Worm (Caenorhabditis elegans) whole organism, L3 larva: Measurements from ENCODE around the gene irld-64.

Experiments
- R02D3.7 ChIP-seq: fragments of 150-350 bp; optimal IDR thresholded peaks from 2 replicates; lab custom pipeline; 2014; ENCODE audit warnings: missing biosample characterization, missing genetic modification characterization
- aly-2 ChIP-seq: fragments of 150-350 bp; optimal IDR thresholded peaks from 2 replicates; lab custom pipeline; 2014; ENCODE audit warnings: missing biosample characterization, missing genetic modification characterization
- ama-1 ChIP-seq: fragments of 150-350 bp; optimal IDR thresholded peaks from 2 replicates; lab custom pipeline; 2018
- ceh-16 ChIP-seq: sonication (generic microtip); optimal IDR thresholded peaks from 2 replicates; lab custom pipeline; 2017; ENCODE audit warnings: missing biosample characterization, missing genetic modification characterization
- ceh-28 ChIP-seq: fragments of 150-350 bp; optimal IDR thresholded peaks from 2 replicates; lab custom pipeline; 2014; ENCODE audit warnings: missing biosample characterization, missing genetic modification reagents, missing genetic modification characterization
- ceh-82 ChIP-seq: fragments of 150-350 bp; optimal IDR thresholded peaks from 2 replicates; lab custom pipeline; 2014; ENCODE audit warnings: missing biosample characterization, missing genetic modification characterization
- ceh-9 ChIP-seq: sonication (generic microtip); optimal IDR thresholded peaks from 2 replicates; lab custom pipeline; 2018; ENCODE audit warnings: missing biosample characterization, missing genetic modification characterization
- daf-12 ChIP-seq: fragments of 150-350 bp; optimal IDR thresholded peaks from 2 replicates; lab custom pipeline; 2014; ENCODE audit warnings: missing biosample characterization, missing genetic modification reagents, missing genetic modification characterization
- egl-5 ChIP-seq: fragments of 150-350 bp; optimal IDR thresholded peaks from 2 replicates; lab custom pipeline; 2017; ENCODE audit warnings: missing biosample characterization, missing genetic modification reagents, missing genetic modification characterization, inconsistent platforms
- elt-1 ChIP-seq: fragments of 150-350 bp; optimal IDR thresholded peaks from 2 replicates; lab custom pipeline; 2014; ENCODE audit warnings: missing biosample characterization, missing genetic modification characterization
- eor-1 ChIP-seq, 2 experiments: fragments of 150-350 bp; optimal IDR thresholded peaks; 2 replicates each; lab custom pipeline; 2014 to 2018; ENCODE audit warnings: missing biosample characterization in 2 of 2, missing genetic modification characterization in 2 of 2
- fos-1 ChIP-seq: fragments of 150-350 bp; optimal IDR thresholded peaks from 2 replicates; lab custom pipeline; 2014; ENCODE audit warnings: missing biosample characterization, missing genetic modification characterization
- hmg-11 ChIP-seq: sonication (generic microtip); optimal IDR thresholded peaks from 2 replicates; lab custom pipeline; 2016; ENCODE audit warnings: missing genetic modification characterization, missing compliant biosample characterization
- jun-1 ChIP-seq: fragments of 150-350 bp; optimal IDR thresholded peaks from 2 replicates; lab custom pipeline; 2014; ENCODE audit warnings: missing biosample characterization, missing genetic modification reagents, missing genetic modification characterization
- lin-39 ChIP-seq: fragments of 150-350 bp; optimal IDR thresholded peaks from 2 replicates; lab custom pipeline; 2018; ENCODE audit warnings: missing biosample characterization, missing genetic modification reagents, missing genetic modification characterization
- lsy-12 ChIP-seq: sonication (generic microtip); optimal IDR thresholded peaks from 2 replicates; lab custom pipeline; 2016; ENCODE audit warnings: mild to moderate bottlenecking, missing genetic modification characterization, missing compliant biosample characterization
- mml-1 ChIP-seq: fragments of 150-350 bp; sonication (generic microtip); optimal IDR thresholded peaks from 3 replicates; lab custom pipeline; 2014; ENCODE audit warnings: missing biosample characterization, missing genetic modification characterization
- nfya-1 ChIP-seq: sonication (generic microtip); optimal IDR thresholded peaks from 2 replicates; lab custom pipeline; 2017; ENCODE audit warnings: missing genetic modification characterization, mild to moderate bottlenecking, missing compliant biosample characterization, antibody characterized with exemption, moderate library complexity; ENCODE audit not compliant: insufficient read depth
- nhr-11 ChIP-seq: fragments of 150-350 bp; optimal IDR thresholded peaks from 2 replicates; lab custom pipeline; 2014; ENCODE audit warnings: missing biosample characterization, missing genetic modification characterization
- nhr-237 ChIP-seq: fragments of 150-350 bp; optimal IDR thresholded peaks from 2 replicates; lab custom pipeline; 2014; ENCODE audit warnings: missing biosample characterization, missing genetic modification characterization
- nhr-25 ChIP-seq: sonication (generic microtip); optimal IDR thresholded peaks from 2 replicates; lab custom pipeline; 2017; ENCODE audit warnings: missing biosample characterization, missing genetic modification characterization
- nhr-67 ChIP-seq: fragments of 150-350 bp; optimal IDR thresholded peaks from 2 replicates; lab custom pipeline; 2014; ENCODE audit warnings: missing biosample characterization, missing genetic modification characterization
- nhr-76 ChIP-seq: fragments of 150-350 bp; sonication (generic microtip); optimal IDR thresholded peaks from 5 replicates; lab custom pipeline; 2014; ENCODE audit warnings: missing biosample characterization, missing genetic modification characterization
- pha-4 ChIP-seq: fragments of 150-350 bp; optimal IDR thresholded peaks from 2 replicates; lab custom pipeline; 2014; ENCODE audit warnings: missing biosample characterization, missing genetic modification reagents, missing genetic modification characterization
- sea-2 ChIP-seq: fragments of 150-350 bp; sonication (generic microtip); optimal IDR thresholded peaks from 4 replicates; lab custom pipeline; 2014; ENCODE audit warnings: missing biosample characterization, missing genetic modification reagents, missing genetic modification characterization
- skn-1 ChIP-seq: fragments of 150-350 bp; optimal IDR thresholded peaks from 2 replicates; lab custom pipeline; 2014; ENCODE audit warnings: missing biosample characterization, missing genetic modification characterization
- tbx-2 ChIP-seq: sonication (generic microtip); optimal IDR thresholded peaks from 2 replicates; lab custom pipeline; 2016; ENCODE audit warnings: mild to moderate bottlenecking, missing genetic modification characterization, missing compliant biosample characterization
- unc-39 ChIP-seq: sonication (generic microtip); optimal IDR thresholded peaks from 4 replicates; lab custom pipeline; 2017; ENCODE audit warnings: missing biosample characterization, missing genetic modification characterization
- unc-62 ChIP-seq: fragments of 150-350 bp; sonication (generic microtip); optimal IDR thresholded peaks from 4 replicates; lab custom pipeline; 2014; ENCODE audit warnings: missing biosample characterization, missing genetic modification reagents, missing genetic modification characterization
- zag-1 ChIP-seq: fragments of 150-350 bp; optimal IDR thresholded peaks from 2 replicates; lab custom pipeline; 2014; ENCODE audit warnings: missing biosample characterization, missing genetic modification characterization
- ztf-11 ChIP-seq: fragments of 150-350 bp; optimal IDR thresholded peaks from 2 replicates; lab custom pipeline; 2014; ENCODE audit warnings: missing biosample characterization, missing genetic modification characterization
- ztf-4 ChIP-seq: fragments of 150-350 bp; optimal IDR thresholded peaks from 2 replicates; lab custom pipeline; 2014; ENCODE audit warnings: missing biosample characterization, missing genetic modification characterization

irld-64 gene

ce11 chrII:2962531-2963164 is 32.2 kb upstream of the irld-64 start (continued):
- TF ChIP-seq nhr-76 (tag; lab: Kevin White, UChicago) (no peak), nhr-25 (tag; lab: Kevin White, UChicago) (no peak), unc-39 (tag; lab: Kevin White, UChicago) (no peak), nhr-11 (tag; lab: Kevin White, UChicago) (no peak), jun-1 (tag; lab: Kevin White, UChicago) (no peak), ztf-4 (tag; lab: Kevin White, UChicago) (no peak), lsy-12 (tag; lab: Kevin White, UChicago) (no peak), elt-1 (tag; lab: Kevin White, UChicago) (no peak), ceh-9 (tag; lab: Kevin White, UChicago) (no peak)
- TF ChIP-seq, all 47 proteins: peak for 6

- TF ChIP-seq ceh-82 (tag; lab: Kevin White, UChicago) (no peak), mml-1 (no peak), egl-5 (tag; lab: Kevin White, UChicago) (no peak), nfya-1 (tag; lab: Kevin White, UChicago) (no peak), hmg-11 (tag; lab: Kevin White, UChicago) (no peak), aly-2 (tag; lab: Kevin White, UChicago) (no peak), nhr-237 (no peak)
Observed at ce11 chrII:2958308-2958707, 27.9 kb upstream of the irld-64 start, which contains the start of gene srw-60. Gene srw-60 (plus strand): TSS chrII:2958608.

DNA sequence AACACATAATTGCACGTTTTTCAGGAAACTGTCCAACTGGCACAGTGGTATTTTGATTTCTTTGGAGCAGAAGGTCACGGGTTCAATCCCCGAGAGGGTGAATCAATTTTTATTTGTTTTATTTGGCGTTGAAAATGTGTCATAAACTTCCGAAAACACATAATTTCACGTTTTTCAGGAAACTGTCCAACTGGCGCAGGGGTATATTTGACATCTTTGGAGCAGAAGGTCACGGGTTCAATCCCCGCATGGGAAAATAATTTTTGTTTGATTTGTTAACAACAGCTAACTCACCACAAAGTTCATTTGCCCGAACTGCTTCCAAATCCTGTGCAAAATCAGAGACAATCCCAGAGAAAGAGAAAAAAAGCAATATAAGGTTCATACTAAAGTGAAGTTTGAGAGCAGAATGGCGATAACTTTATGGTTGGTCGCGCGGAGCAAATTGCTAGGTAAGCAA is 25.3 kb upstream of the irld-64 start, which contains the start of gene irld-48:
irld-48 (plus strand) TSS at position 410 of the 460 bp plus-strand sequence.
- TF ChIP-seq nhr-237 (no peak), ama-1 (no peak), jun-1 (tag; lab: Kevin White, UChicago) (no peak), tbx-2 (tag; lab: Kevin White, UChicago) (no peak), zag-1 (tag; lab: Kevin White, UChicago) (no peak), sea-2 (GFP tag; lab: Kevin White, UChicago) (no peak), ceh-82 (tag; lab: Kevin White, UChicago) (no peak), nhr-76 (tag; lab: Kevin White, UChicago) (no peak), mml-1 (no peak), unc-39 (tag; lab: Kevin White, UChicago) (no peak), nhr-67 (tag; lab: Kevin White, UChicago) (no peak), R02D3.7 (tag; lab: Kevin White, UChicago) (no peak)

- TF ChIP-seq unc-62 (GFP tag; lab: Kevin White, UChicago) (no peak), ceh-9 (tag; lab: Kevin White, UChicago) (no peak), eor-1 (tag; optimal IDR thresholded peaks at IDR 0.05; lab: Kevin White, UChicago) (no peak), fos-1 (tag; lab: Kevin White, UChicago) (no peak), ceh-28 (tag; lab: Kevin White, UChicago) (no peak), ceh-82 (tag; lab: Kevin White, UChicago) (no peak), pha-4 (tag; lab: Kevin White, UChicago) (no peak), skn-1 (no peak), ztf-11 (tag; lab: Kevin White, UChicago) (no peak), hmg-11 (tag; lab: Kevin White, UChicago) (no peak), lsy-12 (tag; lab: Kevin White, UChicago) (no peak), daf-12 (no peak), nhr-237 (no peak), tbx-2 (tag; lab: Kevin White, UChicago) (no peak), ceh-16 (tag; lab: Kevin White, UChicago) (no peak), jun-1 (tag; lab: Kevin White, UChicago) (no peak), ama-1 (no peak), nhr-67 (tag; lab: Kevin White, UChicago) (no peak), mml-1 (no peak)
Observed at ce11 chrII:2952629-2953028, 22.2 kb upstream of the irld-64 start, which contains the start of gene irld-51. Gene irld-51 (minus strand): TSS chrII:2952729.

ce11 chrII:2948614-2949013 is 18.2 kb upstream of the irld-64 start:
- TF ChIP-seq lin-39 (tag; lab: Kevin White, UChicago), result no peak
